Worm (Caenorhabditis elegans) whole organism, early embryonic: ENCODE measurements around the gene phlp-2.

Experiments
- B0310.2 ChIP-seq: sonication (generic microtip); optimal IDR thresholded peaks from 2 replicates; lab custom pipeline; 2016; ENCODE audit warnings: mild to moderate bottlenecking, missing genetic modification characterization, missing compliant biosample characterization
- F13C5.2 ChIP-seq: sonication (generic microtip); optimal IDR thresholded peaks from 2 replicates; lab custom pipeline; 2017; ENCODE audit warnings: mild to moderate bottlenecking, missing genetic modification characterization, inconsistent platforms, missing compliant biosample characterization
- aly-1 ChIP-seq: sonication (generic microtip); optimal IDR thresholded peaks from 2 replicates; lab custom pipeline; 2016; ENCODE audit warnings: missing genetic modification characterization, missing compliant biosample characterization
- ama-1 ChIP-seq: fragments of 150-350 bp; optimal IDR thresholded peaks from 2 replicates; lab custom pipeline; 2014
- ceh-13 ChIP-seq: fragments of 200-800 bp; sonication (Bioruptor generic); optimal IDR thresholded peaks from 2 replicates; lab custom pipeline; 2018; ENCODE audit warnings: mild to moderate bottlenecking, missing genetic modification characterization, missing compliant biosample characterization
- ets-7 ChIP-seq: sonication (generic microtip); optimal IDR thresholded peaks from 2 replicates; lab custom pipeline; 2016; ENCODE audit warnings: missing genotype, missing genetic modification characterization, missing compliant biosample characterization
- flt-1 ChIP-seq: fragments of 200-800 bp; sonication (Bioruptor generic); IDR thresholded peaks from 2 replicates; pipeline ENCODE4 v1.3.6; 2022; ENCODE audit warnings: missing genetic modification characterization, missing compliant biosample characterization
- hmbx-1 ChIP-seq: sonication (generic microtip); optimal IDR thresholded peaks from 2 replicates; lab custom pipeline; 2016; ENCODE audit warnings: mild to moderate bottlenecking, missing genetic modification characterization, missing compliant biosample characterization
- hnd-1 ChIP-seq: sonication (generic microtip); optimal IDR thresholded peaks from 2 replicates; lab custom pipeline; 2016; ENCODE audit warnings: missing genetic modification characterization, missing compliant biosample characterization
- pes-1 ChIP-seq: fragments of 200-800 bp; sonication (Bioruptor generic); IDR thresholded peaks from 2 replicates; pipeline ENCODE4 v1.3.6; 2022; ENCODE audit warnings: missing genetic modification reagents, missing genetic modification characterization, missing compliant biosample characterization
- scrt-1 ChIP-seq: fragments of 200-800 bp; sonication (Bioruptor generic); IDR thresholded peaks from 2 replicates; pipeline ENCODE4 v1.3.6; 2022; ENCODE audit warnings: missing genetic modification characterization, missing compliant biosample characterization
- sea-1 ChIP-seq: fragments of 200-800 bp; sonication (Bioruptor generic); conservative IDR thresholded peaks from 2 replicates; pipeline ENCODE4 v1.3.6; 2022; ENCODE audit warnings: missing genetic modification characterization, missing compliant biosample characterization

DNA sequence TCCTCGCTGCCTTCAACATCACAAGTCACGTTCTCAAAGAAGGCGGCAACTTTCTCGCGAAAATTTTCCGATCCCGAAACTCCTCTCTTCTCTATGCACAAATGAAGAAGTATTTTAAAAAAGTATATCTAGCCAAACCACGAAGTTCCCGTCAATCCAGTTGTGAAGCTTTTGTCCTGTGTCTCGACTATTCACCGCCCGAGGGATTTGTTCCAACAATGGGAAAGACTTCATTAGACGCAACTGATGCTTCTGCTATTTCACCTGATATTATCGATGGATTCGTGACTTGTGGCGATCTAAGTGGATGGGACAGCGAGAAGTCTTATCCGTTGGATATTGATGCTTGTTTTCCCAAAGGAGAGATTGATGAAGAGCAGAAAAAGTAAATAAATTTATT is 4.3 kb upstream of the phlp-2 start:
- TF ChIP-seq ama-1 (lab: Kevin White, UChicago) (no peak), ceh-13 (no peak), hmbx-1 (tag; lab: Kevin White, UChicago) (no peak), scrt-1 (GFP tag; lab: Robert Waterston, UW) (no peak), ets-7 (tag; lab: Kevin White, UChicago) (no peak), sea-1 (GFP tag; lab: Robert Waterston, UW) (no peak), B0310.2 (no peak), flt-1 (no peak), F13C5.2 (tag; lab: Kevin White, UChicago) (no peak), hnd-1 (tag; lab: Kevin White, UChicago) (no peak), pes-1 (no peak), aly-1 (tag; lab: Kevin White, UChicago) (no peak)
